Fruit fly (Drosophila melanogaster): ENCODE data around the gene CG9459.

Gene CG9459

DNA sequence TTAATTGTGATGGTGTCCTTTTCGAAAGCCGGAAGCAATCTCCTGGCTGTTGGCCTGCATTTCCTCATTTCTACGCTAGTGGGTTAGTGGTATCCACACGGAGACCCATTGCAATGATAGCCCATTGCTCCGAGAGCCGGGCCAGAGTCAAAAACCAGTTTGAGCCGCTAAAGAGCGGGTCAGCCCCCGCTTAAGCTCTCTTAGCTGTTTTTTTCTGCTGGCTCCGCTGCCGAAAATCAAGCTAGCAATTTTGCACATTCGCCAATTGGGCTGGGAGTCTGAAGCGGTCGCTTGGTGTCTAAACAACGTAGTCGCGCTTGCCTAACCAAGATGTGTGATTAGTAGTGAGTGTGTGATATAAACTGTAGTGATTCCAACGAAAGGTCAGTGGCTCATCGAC is 38.4 kb downstream of the CG9459 start, which contains the start of gene CG12947 (continued):
- TF ChIP-seq Fer3 (tag; optimal IDR thresholded peaks at IDR 0.05): no peak
- 0 out of 2 replicates have a peak, but pooled peaks have one; percentile 11 for TF ChIP-seq CG9932 (GFP tag; IDR thresholded peaks at IDR 0.05)

dm6 chr3R:9777941-9778360 is 40.2 kb downstream of the CG9459 start, which contains the start of gene RpS29:
RpS29 (plus strand) TSS chr3R:9778042.
- TF ChIP-seq Rx (GFP tag; IDR thresholded peaks at IDR 0.05): peak; percentile 73
- no peak for TF ChIP-seq Hmx (GFP tag; optimal IDR thresholded peaks at IDR 0.05)
- TF ChIP-seq da (GFP tag; optimal IDR thresholded peaks at IDR 0.05): peak; percentile 52
- TF ChIP-seq Gsc (GFP tag; IDR thresholded peaks at IDR 0.05): no peak
- TF ChIP-seq cato (GFP tag; optimal IDR thresholded peaks at IDR 0.05; ENCODE audit: borderline replicate concordance): peak; percentile 38
- peak; percentile 29 for TF ChIP-seq CG3065 (GFP tag; optimal IDR thresholded peaks at IDR 0.05)
- TF ChIP-seq klu (GFP tag; IDR thresholded peaks at IDR 0.05): peak; percentile 31; the same call in 1 of the 2 replicates
- TF ChIP-seq shn (GFP tag; optimal IDR thresholded peaks at IDR 0.05): peak; percentile 88
- no peak for TF ChIP-seq Lpt (GFP tag; optimal IDR thresholded peaks at IDR 0.05)
- TF ChIP-seq CG3847 (GFP tag; IDR thresholded peaks at IDR 0.05): peak; percentile 97
- peak; percentile 14 for TF ChIP-seq Sox102F (GFP tag; optimal IDR thresholded peaks at IDR 0.05)
- TF ChIP-seq CG7786 (GFP tag; optimal IDR thresholded peaks at IDR 0.05): peak; percentile 86
- peak; percentile 64 for TF ChIP-seq CG17359 (tag; optimal IDR thresholded peaks at IDR 0.05)
- peak; percentile 97 for TF ChIP-seq aop (GFP tag; IDR thresholded peaks at IDR 0.05)
- TF ChIP-seq Rfx (GFP tag; IDR thresholded peaks at IDR 0.05): peak; percentile 95
- TF ChIP-seq pho (GFP tag; optimal IDR thresholded peaks at IDR 0.05): peak; percentile 89
- TF ChIP-seq NFAT (GFP tag; IDR thresholded peaks at IDR 0.05): peak; percentile 94
- TF ChIP-seq repo (GFP tag; optimal IDR thresholded peaks at IDR 0.05): peak; percentile 71
- peak; percentile 54 for TF ChIP-seq gfzf (GFP tag; optimal IDR thresholded peaks at IDR 0.05)
- TF ChIP-seq Eip74EF (GFP tag; optimal IDR thresholded peaks at IDR 0.05): peak in 1 of 2 experiments; percentile 69
- peak; percentile 49 for TF ChIP-seq ssp (GFP tag; IDR thresholded peaks at IDR 0.05)
- peak; percentile 91 for TF ChIP-seq CG9876 (GFP tag; optimal IDR thresholded peaks at IDR 0.05)
- peak; percentile 95 for TF ChIP-seq sens (GFP tag)
- 0 out of 3 replicates have a peak, but pooled peaks have one; percentile 32 for TF ChIP-seq croc (GFP tag; conservative IDR thresholded peaks at IDR 0.05)
- TF ChIP-seq pita (GFP tag; optimal IDR thresholded peaks at IDR 0.05): no peak
- peak; percentile 74 for TF ChIP-seq CG7928 (GFP tag; optimal IDR thresholded peaks at IDR 0.05)
- TF ChIP-seq pzg (GFP tag; optimal IDR thresholded peaks at IDR 0.05): peak; percentile 100
- peak; percentile 74 for TF ChIP-seq CG17328 (GFP tag; IDR thresholded peaks at IDR 0.05)
- TF ChIP-seq pan (optimal IDR thresholded peaks at IDR 0.05): no peak
- TF ChIP-seq pan (GFP tag; optimal IDR thresholded peaks at IDR 0.05 in 1 of 2, IDR thresholded peaks at IDR 0.05 in 1 of 2): peak in 1 of 2 experiments; percentile 76
- peak; percentile 82 for TF ChIP-seq CG10654 (GFP tag; optimal IDR thresholded peaks at IDR 0.05)
- peak; percentile 83 for TF ChIP-seq ind (GFP tag; optimal IDR thresholded peaks at IDR 0.05)
- peak; percentile 67 for TF ChIP-seq CG33557 (GFP tag; optimal IDR thresholded peaks at IDR 0.05)
- TF ChIP-seq Elba2 (GFP tag; optimal IDR thresholded peaks at IDR 0.05): no peak
- peak; percentile 95 for TF ChIP-seq CG9932 (GFP tag; IDR thresholded peaks at IDR 0.05)
- peak; percentile 44 for TF ChIP-seq dmrt99B (tag; optimal IDR thresholded peaks at IDR 0.05)
- TF ChIP-seq MTF-1 (GFP tag; optimal IDR thresholded peaks at IDR 0.05; ENCODE audit: borderline replicate concordance): peak; percentile 79
- peak; percentile 69 for TF ChIP-seq az2 (GFP tag; optimal IDR thresholded peaks at IDR 0.05)
- peak; percentile 65 for TF ChIP-seq CG11398 (GFP tag; optimal IDR thresholded peaks at IDR 0.05)
- TF ChIP-seq CG13775 (GFP tag; optimal IDR thresholded peaks at IDR 0.05): peak; percentile 77
- peak; percentile 47 for TF ChIP-seq CG10274 (GFP tag; optimal IDR thresholded peaks at IDR 0.05)
- peak; percentile 90 for TF ChIP-seq sna (GFP tag; IDR thresholded peaks at IDR 0.05; ENCODE audit: partially characterized antibody)
- peak; percentile 60; the same call in 1 of the 2 replicates for TF ChIP-seq ara (GFP tag; IDR thresholded peaks at IDR 0.05)
- TF ChIP-seq chinmo (GFP tag; IDR thresholded peaks at IDR 0.05; ENCODE audit: partially characterized antibody): peak; percentile 92
- TF ChIP-seq CG4282 (GFP tag; optimal IDR thresholded peaks at IDR 0.05): peak; percentile 84
- TF ChIP-seq Poxn (GFP tag; IDR thresholded peaks at IDR 0.05): peak; percentile 60; the same call in 1 of the 2 replicates
- TF ChIP-seq trh (GFP tag; optimal IDR thresholded peaks at IDR 0.05): peak; percentile 53

Measured in whole organism, embryonic.